Fruit fly (Drosophila melanogaster) whole organism, embryonic: Measurements from ENCODE around the gene cni.

Experiments
- ATbp ChIP-seq: fragments of 200-800 bp; sonication (Bioruptor generic); optimal IDR thresholded peaks from 2 replicates; lab custom pipeline; 2017; ENCODE audit warnings: missing biosample characterization, mild to moderate bottlenecking, missing genetic modification characterization, missing genetic modification reagents
- Antp ChIP-seq: fragments of 200-800 bp; sonication (Bioruptor generic); optimal IDR thresholded peaks from 3 replicates; lab custom pipeline; 2016; ENCODE audit warnings: missing biosample characterization, missing genetic modification characterization
- Atf6 ChIP-seq: fragments of 200-800 bp; sonication (Bioruptor generic); IDR thresholded peaks from 2 replicates; pipeline ENCODE4 v1.3.6; 2022; ENCODE audit warnings: missing biosample characterization, missing genetic modification characterization
- Bteb2 ChIP-seq: fragments of 200-800 bp; sonication (Bioruptor generic); optimal IDR thresholded peaks from 2 replicates; lab custom pipeline; 2016; ENCODE audit warnings: missing biosample characterization, missing genetic modification characterization
- CG10267 ChIP-seq: fragments of 200-800 bp; sonication (Bioruptor generic); optimal IDR thresholded peaks from 2 replicates; lab custom pipeline; 2018; ENCODE audit warnings: missing biosample characterization, mild to moderate bottlenecking, missing genetic modification characterization, moderate library complexity
- CG13296 ChIP-seq: fragments of 200-800 bp; sonication (Bioruptor generic); optimal IDR thresholded peaks from 3 replicates; lab custom pipeline; 2018; ENCODE audit warnings: missing biosample characterization, mild to moderate bottlenecking, missing genetic modification characterization
- CG14014 ChIP-seq: fragments of 200-800 bp; sonication (Bioruptor generic); IDR thresholded peaks from 2 replicates; pipeline ENCODE4 v1.3.6; 2022; ENCODE audit warnings: missing biosample characterization, missing genetic modification characterization
- CG15011 ChIP-seq: fragments of 200-800 bp; sonication (Bioruptor generic); optimal IDR thresholded peaks from 3 replicates; lab custom pipeline; 2018; ENCODE audit warnings: missing biosample characterization, mild to moderate bottlenecking, missing genetic modification characterization
- CG17328 ChIP-seq: fragments of 200-800 bp; sonication (Bioruptor generic); IDR thresholded peaks from 2 replicates; pipeline ENCODE4 v1.3.6; 2022; ENCODE audit warnings: missing biosample characterization, missing genetic modification characterization
- CG33213 ChIP-seq: fragments of 200-800 bp; sonication (Bioruptor generic); optimal IDR thresholded peaks from 3 replicates; lab custom pipeline; 2016; ENCODE audit warnings: missing biosample characterization, missing genetic modification characterization
- CG33557 ChIP-seq: fragments of 200-800 bp; sonication (Bioruptor generic); optimal IDR thresholded peaks from 2 replicates; lab custom pipeline; 2019; ENCODE audit warnings: missing biosample characterization, mild to moderate bottlenecking, missing genetic modification characterization, moderate library complexity
- CG5953 ChIP-seq: fragments of 200-800 bp; sonication (Bioruptor generic); IDR thresholded peaks from 2 replicates; pipeline ENCODE4 v1.3.6; 2022; ENCODE audit warnings: missing biosample characterization, missing genetic modification characterization
- CG7987 ChIP-seq: fragments of 200-800 bp; sonication (Bioruptor generic); optimal IDR thresholded peaks from 2 replicates; lab custom pipeline; 2018; ENCODE audit warnings: missing biosample characterization, mild to moderate bottlenecking, missing genetic modification characterization, moderate library complexity
- CG8281 ChIP-seq: fragments of 200-800 bp; sonication (Bioruptor generic); optimal IDR thresholded peaks from 2 replicates; lab custom pipeline; 2018; ENCODE audit warnings: missing biosample characterization, mild to moderate bottlenecking, missing genetic modification characterization, moderate library complexity
- Camta ChIP-seq: fragments of 200-800 bp; sonication (Bioruptor generic); optimal IDR thresholded peaks from 2 replicates; lab custom pipeline; 2016; ENCODE audit warnings: missing biosample characterization, missing genetic modification characterization
- Dll ChIP-seq: fragments of 200-800 bp; sonication (Bioruptor generic); IDR thresholded peaks from 4 replicates; pipeline ENCODE4 v1.3.6; 2022; ENCODE audit warnings: missing biosample characterization, missing genetic modification characterization; ENCODE audit not compliant: partially characterized antibody
- Dref ChIP-seq: fragments of 200-800 bp; sonication (Bioruptor generic); IDR thresholded peaks from 2 replicates; pipeline ENCODE4 v1.3.6; 2022; ENCODE audit warnings: missing biosample characterization, missing genetic modification characterization
- Gug ChIP-seq: fragments of 200-800 bp; sonication (Bioruptor generic); IDR thresholded peaks from 4 replicates; pipeline ENCODE4 v1.3.6; 2022; ENCODE audit warnings: missing biosample characterization, missing genetic modification characterization
- H2.0 ChIP-seq: fragments of 200-800 bp; sonication (Bioruptor generic); IDR thresholded peaks from 2 replicates; pipeline ENCODE4 v1.3.6; 2022; ENCODE audit warnings: missing biosample characterization, missing genetic modification characterization
- HHEX ChIP-seq: fragments of 200-800 bp; sonication (Bioruptor generic); optimal IDR thresholded peaks from 3 replicates; lab custom pipeline; 2017; ENCODE audit warnings: missing biosample characterization, mild to moderate bottlenecking, missing genetic modification characterization, missing genetic modification reagents
- Max ChIP-seq: fragments of 200-800 bp; sonication (Bioruptor generic); optimal IDR thresholded peaks from 2 replicates; lab custom pipeline; 2016; ENCODE audit warnings: missing biosample characterization, mild to moderate bottlenecking, missing genetic modification characterization
- NfI ChIP-seq: fragments of 200-800 bp; sonication (Bioruptor generic); optimal IDR thresholded peaks from 3 replicates; lab custom pipeline; 2018; ENCODE audit warnings: missing biosample characterization, mild to moderate bottlenecking, missing genetic modification characterization, moderate library complexity
- Spps ChIP-seq: fragments of 200-800 bp; sonication (Bioruptor generic); optimal IDR thresholded peaks from 2 replicates; lab custom pipeline; 2018; ENCODE audit warnings: missing biosample characterization, mild to moderate bottlenecking, missing genetic modification characterization
- Trl ChIP-seq, 3 experiments: fragments of >200 bp in 2 of 3; fragments of 200-800 bp in 1 of 3; sonication (Bioruptor generic) in 1 of 3; optimal IDR thresholded peaks; 2 replicates in 1 of 3; 3 replicates in 2 of 3; lab custom pipeline; 2016 to 2017; ENCODE audit warnings: missing biosample characterization in 1 of 3, missing genetic modification characterization in 1 of 3
- Vsx1 ChIP-seq: fragments of 200-800 bp; sonication (Bioruptor generic); optimal IDR thresholded peaks from 2 replicates; lab custom pipeline; 2017; ENCODE audit warnings: missing biosample characterization, mild to moderate bottlenecking, missing genetic modification characterization, missing genetic modification reagents
- cad ChIP-seq: fragments of >200 bp; optimal IDR thresholded peaks from 2 replicates; lab custom pipeline; 2017; ENCODE audit warnings: missing biosample characterization, missing genetic modification characterization
- cato ChIP-seq: fragments of 200-800 bp; sonication (Bioruptor generic); optimal IDR thresholded peaks from 2 replicates; lab custom pipeline; 2016; ENCODE audit warnings: missing biosample characterization, missing genetic modification characterization, borderline replicate concordance
- cg ChIP-seq: fragments of 200-800 bp; sonication (Bioruptor generic); optimal IDR thresholded peaks from 3 replicates; lab custom pipeline; 2019; ENCODE audit warnings: missing biosample characterization, mild to moderate bottlenecking, missing genetic modification characterization, moderate library complexity
- chinmo ChIP-seq: fragments of 200-800 bp; sonication (Bioruptor generic); IDR thresholded peaks from 4 replicates; pipeline ENCODE4 v1.3.6; 2022; ENCODE audit warnings: missing biosample characterization, missing genetic modification characterization; ENCODE audit not compliant: partially characterized antibody
- crol ChIP-seq: fragments of 200-800 bp; sonication (Bioruptor generic); IDR thresholded peaks from 2 replicates; pipeline ENCODE4 v1.3.6; 2022; ENCODE audit warnings: missing biosample characterization, missing genetic modification characterization
- dimm ChIP-seq: fragments of 200-800 bp; sonication (Bioruptor generic); IDR thresholded peaks from 2 replicates; pipeline ENCODE4 v1.3.6; 2022; ENCODE audit warnings: missing biosample characterization, missing genetic modification characterization
- dpn ChIP-seq, 2 experiments: fragments of 200-800 bp; sonication (Bioruptor generic); optimal IDR thresholded peaks; 3 replicates each; lab custom pipeline; 2016; ENCODE audit warnings: missing biosample characterization in 2 of 2, missing genetic modification characterization in 2 of 2
- ewg ChIP-seq: fragments of 200-800 bp; sonication (Bioruptor generic); optimal IDR thresholded peaks from 3 replicates; lab custom pipeline; 2017; ENCODE audit warnings: mild to moderate bottlenecking, missing biosample characterization, missing genetic modification reagents, missing genetic modification characterization
- fd96Cb ChIP-seq: fragments of 200-800 bp; sonication (Bioruptor generic); optimal IDR thresholded peaks from 2 replicates; lab custom pipeline; 2018; ENCODE audit warnings: missing biosample characterization, mild to moderate bottlenecking, missing genetic modification characterization, moderate library complexity
- gfzf ChIP-seq: fragments of 200-800 bp; sonication (Bioruptor generic); optimal IDR thresholded peaks from 2 replicates; lab custom pipeline; 2016; ENCODE audit warnings: missing biosample characterization, mild to moderate bottlenecking, missing genetic modification characterization, moderate library complexity
- grau ChIP-seq: fragments of 200-800 bp; optimal IDR thresholded peaks from 3 replicates; lab custom pipeline; 2019; ENCODE audit warnings: missing biosample characterization, mild to moderate bottlenecking, missing genetic modification characterization, moderate library complexity
- gsb-n ChIP-seq: fragments of 200-800 bp; sonication (Bioruptor generic); optimal IDR thresholded peaks from 3 replicates; lab custom pipeline; 2018; ENCODE audit warnings: missing biosample characterization, mild to moderate bottlenecking, missing genetic modification characterization
- klu ChIP-seq: fragments of 200-800 bp; sonication (Bioruptor generic); IDR thresholded peaks from 2 replicates; pipeline ENCODE4 v1.3.6; 2022; ENCODE audit warnings: missing biosample characterization, missing genetic modification characterization
- maf-S ChIP-seq: fragments of 200-800 bp; sonication (Bioruptor generic); optimal IDR thresholded peaks from 2 replicates; lab custom pipeline; 2016; ENCODE audit warnings: missing biosample characterization, missing genetic modification characterization
- mirr ChIP-seq: fragments of 200-800 bp; sonication (Bioruptor generic); optimal IDR thresholded peaks from 3 replicates; lab custom pipeline; 2018; ENCODE audit warnings: missing biosample characterization, mild to moderate bottlenecking, missing genetic modification characterization
- nom ChIP-seq: fragments of 200-800 bp; sonication (Bioruptor generic); optimal IDR thresholded peaks from 2 replicates; lab custom pipeline; 2017; ENCODE audit warnings: missing biosample characterization, missing genetic modification characterization, mild to moderate bottlenecking, moderate library complexity, missing genetic modification reagents
- odd ChIP-seq: fragments of 200-800 bp; sonication (Bioruptor generic); optimal IDR thresholded peaks from 2 replicates; lab custom pipeline; 2017; ENCODE audit warnings: missing biosample characterization, mild to moderate bottlenecking, missing genetic modification characterization
- org-1 ChIP-seq: fragments of 200-800 bp; sonication (Bioruptor generic); optimal IDR thresholded peaks from 2 replicates; lab custom pipeline; 2017; ENCODE audit warnings: missing biosample characterization, missing genetic modification characterization
- pfk ChIP-seq: fragments of 200-800 bp; sonication (Bioruptor generic); optimal IDR thresholded peaks from 2 replicates; lab custom pipeline; 2018; ENCODE audit warnings: missing biosample characterization, mild to moderate bottlenecking, missing genetic modification characterization, moderate library complexity
- row ChIP-seq: fragments of 200-800 bp; sonication (Bioruptor generic); IDR thresholded peaks from 3 replicates; pipeline ENCODE4 v1.3.6; 2022; ENCODE audit warnings: missing biosample characterization, missing genetic modification characterization
- seq ChIP-seq: fragments of 200-800 bp; sonication (Bioruptor generic); IDR thresholded peaks from 2 replicates; pipeline ENCODE4 v1.3.6; 2022; ENCODE audit warnings: missing biosample characterization, missing genetic modification characterization
- tin ChIP-seq: fragments of 200-800 bp; sonication (Bioruptor generic); optimal IDR thresholded peaks from 3 replicates; lab custom pipeline; 2016; ENCODE audit warnings: missing biosample characterization, missing genetic modification characterization
- tll ChIP-seq, 2 experiments: fragments of 200-800 bp in 1 of 2; fragments of >200 bp in 1 of 2; sonication (Bioruptor generic) in 1 of 2; optimal IDR thresholded peaks; 2 replicates each; lab custom pipeline; 2017 to 2019; ENCODE audit warnings: missing biosample characterization in 2 of 2, missing genetic modification characterization in 2 of 2, mild to moderate bottlenecking in 1 of 2, moderate library complexity in 1 of 2
- vvl ChIP-seq: fragments of 200-800 bp; sonication (Bioruptor generic); IDR thresholded peaks from 2 replicates; pipeline ENCODE4 v1.3.6; 2022; ENCODE audit warnings: missing biosample characterization, missing genetic modification characterization
- z ChIP-seq: fragments of 200-800 bp; sonication (Bioruptor generic); IDR thresholded peaks from 3 replicates; pipeline ENCODE4 v1.3.6; 2022; ENCODE audit warnings: missing biosample characterization, missing genetic modification characterization

The cni gene

dm6 chr2L:16324833-16325232, 14.3 kb upstream of the cni start (continued):
- TF ChIP-seq CG15011 (GFP tag; lab: Kevin White, UChicago) (no peak), grau (tag; lab: Kevin White, UChicago) (no peak), CG13296 (GFP tag; lab: Kevin White, UChicago) (no peak), dpn (GFP tag; optimal IDR thresholded peaks at IDR 0.05; lab: Kevin White, UChicago) (no peak), HHEX (no peak), nom (GFP tag; lab: Kevin White, UChicago) (peak; percentile 73), seq (GFP tag; lab: Robert Waterston, UW) (peak; percentile 29; the same call in 1 of the 2 replicates), dimm (GFP tag; lab: Robert Waterston, UW) (no peak), Gug (no peak), row (GFP tag; lab: Robert Waterston, UW) (peak; percentile 11; the same call in 1 of the 3 replicates), org-1 (GFP tag; lab: Kevin White, UChicago) (no peak), vvl (peak; percentile 24; the same call in 1 of the 2 replicates), CG5953 (no peak), cad (GFP tag; lab: Kevin White, UChicago) (no peak), maf-S (GFP tag; lab: Kevin White, UChicago) (no peak), crol (GFP tag; lab: Robert Waterston, UW) (peak; percentile 93), CG33557 (no peak), Trl (optimal IDR thresholded peaks at IDR 0.05; lab: Kevin White, UChicago) (peak in 1 of 2 experiments; percentile 12), Trl (GFP tag; optimal IDR thresholded peaks at IDR 0.05; lab: Kevin White, UChicago) (no peak), CG8281 (tag; lab: Kevin White, UChicago) (no peak), cg (GFP tag; lab: Kevin White, UChicago) (peak; percentile 83), Dll (GFP tag; lab: Robert Waterston, UW) (no peak), Max (no peak), Vsx1 (no peak), Bteb2 (no peak), ATbp (GFP tag; lab: Kevin White, UChicago) (peak; percentile 5), ewg (GFP tag; lab: Kevin White, UChicago) (no peak), cato (GFP tag; lab: Kevin White, UChicago) (no peak), Dref (GFP tag; lab: Robert Waterston, UW) (no peak), CG14014 (GFP tag; lab: Robert Waterston, UW) (no peak), odd (GFP tag; lab: Kevin White, UChicago) (no peak), gfzf (GFP tag; lab: Kevin White, UChicago) (no peak), tin (GFP tag; lab: Kevin White, UChicago) (no peak), gsb-n (tag; lab: Kevin White, UChicago) (no peak), Camta (no peak), NfI (GFP tag; lab: Kevin White, UChicago) (no peak), CG17328 (GFP tag; lab: Robert Waterston, UW) (no peak), Spps (no peak), H2.0 (GFP tag; lab: Robert Waterston, UW) (no peak), Atf6 (no peak), chinmo (GFP tag; lab: Robert Waterston, UW) (peak; percentile 65; the same call in 3 of the 4 replicates), z (no peak), klu (GFP tag; lab: Robert Waterston, UW) (no peak), mirr (GFP tag; lab: Kevin White, UChicago) (peak; percentile 1), CG33213 (GFP tag; lab: Kevin White, UChicago) (no peak), CG10267 (tag; lab: Kevin White, UChicago) (peak; percentile 83), pfk (GFP tag; lab: Kevin White, UChicago) (no peak), CG7987 (GFP tag; lab: Kevin White, UChicago) (peak; percentile 16), tll (GFP tag; optimal IDR thresholded peaks at IDR 0.05; lab: Kevin White, UChicago) (no peak), Antp (GFP tag; lab: Kevin White, UChicago) (no peak), fd96Cb (tag; lab: Kevin White, UChicago) (no peak)
